Worm (Caenorhabditis elegans): Measurements from ENCODE around the gene pho-12.
A peak's percentile ranks its signal among the peaks of the same experiment; 100 is the strongest.

ce11 chrII:5057315-5057714 lies 3.3 kb downstream of the pho-12 start:
- TF ChIP-seq ets-7 (tag; optimal IDR thresholded peaks at IDR 0.05) (no peak), B0310.2 (tag; optimal IDR thresholded peaks at IDR 0.05) (peak; percentile 24), scrt-1 (GFP tag; IDR thresholded peaks at IDR 0.05) (peak; percentile 72), ama-1 (optimal IDR thresholded peaks at IDR 0.05) (no peak), flt-1 (GFP tag; IDR thresholded peaks at IDR 0.05) (peak; percentile 72), pes-1 (GFP tag; IDR thresholded peaks at IDR 0.05) (peak; percentile 86)

All from whole organism, early embryonic.